Worm (Caenorhabditis elegans) whole organism, L3 larva: Measurements from ENCODE around the gene cpf-1.

Experiments
- aly-2 ChIP-seq: fragments of 150-350 bp; optimal IDR thresholded peaks from 2 replicates; lab custom pipeline; 2014; ENCODE audit warnings: missing biosample characterization, missing genetic modification characterization
- ceh-28 ChIP-seq: fragments of 150-350 bp; optimal IDR thresholded peaks from 2 replicates; lab custom pipeline; 2014; ENCODE audit warnings: missing biosample characterization, missing genetic modification reagents, missing genetic modification characterization
- sea-2 ChIP-seq: fragments of 150-350 bp; sonication (generic microtip); optimal IDR thresholded peaks from 4 replicates; lab custom pipeline; 2014; ENCODE audit warnings: missing biosample characterization, missing genetic modification reagents, missing genetic modification characterization

DNA sequence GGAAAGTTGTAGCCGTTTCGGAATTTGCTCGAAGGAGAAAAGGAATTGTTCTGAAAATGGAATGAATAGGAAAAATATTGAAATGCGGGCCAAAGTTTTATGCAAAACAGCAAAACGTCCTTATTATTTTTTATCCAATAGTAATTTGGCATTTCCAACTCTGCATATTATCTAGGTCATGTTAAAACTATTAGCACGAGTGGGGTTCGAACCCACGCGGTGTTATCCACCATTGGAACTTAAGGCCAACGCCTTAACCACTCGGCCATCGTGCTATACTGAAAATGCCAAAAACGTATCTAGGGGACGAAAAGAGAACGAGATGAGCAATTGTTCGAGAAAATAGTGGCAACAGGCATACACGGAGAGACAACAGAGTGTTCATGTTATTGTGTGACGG, 29.5 kb upstream of the cpf-1 start:
- TF ChIP-seq sea-2 (GFP tag; lab: Kevin White, UChicago) (no peak), ceh-28 (no peak), aly-2 (no peak)
